Worm (Caenorhabditis elegans): ENCODE measurements around the gene apm-3.

ce11 chrX:932874-933273, 21.9 kb upstream of the apm-3 start:
- TF ChIP-seq madf-8 (GFP tag; conservative IDR thresholded peaks at IDR 0.05) (no peak), dpl-1 (GFP tag; optimal IDR thresholded peaks at IDR 0.05) (no peak), F33H1.4 (GFP tag; IDR thresholded peaks at IDR 0.05) (no peak), cebp-1 (GFP tag; IDR thresholded peaks at IDR 0.05) (no peak), cebp-1 (tag; optimal IDR thresholded peaks at IDR 0.05) (no peak), ets-4 (GFP tag; optimal IDR thresholded peaks at IDR 0.05) (no peak), hrde-1 (tag; optimal IDR thresholded peaks at IDR 0.05; ENCODE audit: borderline replicate concordance) (no peak), efl-1 (GFP tag; optimal IDR thresholded peaks at IDR 0.05) (no peak), ztf-26 (tag; optimal IDR thresholded peaks at IDR 0.05) (no peak), pbrm-1 (GFP tag; IDR thresholded peaks at IDR 0.05) (no peak), unc-62 (GFP tag; optimal IDR thresholded peaks at IDR 0.05) (no peak)
